Fruit fly (Drosophila melanogaster): ENCODE results near the gene CG43675.

dm6 chr3R:9341189-9342012 is 13.9 kb upstream of the CG43675 start:
- TF ChIP-seq toe (GFP tag; optimal IDR thresholded peaks at IDR 0.05) (peak; percentile 90), CG11617 (GFP tag; optimal IDR thresholded peaks at IDR 0.05) (peak; percentile 94), CG33017 (tag; optimal IDR thresholded peaks at IDR 0.05) (peak; percentile 94), ovo (GFP tag; optimal IDR thresholded peaks at IDR 0.05) (peak; percentile 63)

Data from whole organism, adult.